Fruit fly (Drosophila melanogaster) whole organism, prepupa: ENCODE measurements around the gene CG11700.

Experiments used
- CG15336 ChIP-seq: fragments of 200-800 bp; sonication (Bioruptor generic); IDR thresholded peaks from 2 replicates; pipeline ENCODE4 v1.3.6; 2022; ENCODE audit warnings: missing biosample characterization, missing genetic modification characterization
- CG4318 ChIP-seq: fragments of 200-800 bp; sonication (Bioruptor generic); optimal IDR thresholded peaks from 3 replicates; lab custom pipeline; 2017; ENCODE audit warnings: missing biosample characterization, mild to moderate bottlenecking, missing genetic modification characterization
- pdm3 ChIP-seq: fragments of 200-800 bp; sonication (Bioruptor generic); optimal IDR thresholded peaks from 3 replicates; lab custom pipeline; 2016; ENCODE audit warnings: missing biosample characterization, missing genetic modification characterization

DNA sequence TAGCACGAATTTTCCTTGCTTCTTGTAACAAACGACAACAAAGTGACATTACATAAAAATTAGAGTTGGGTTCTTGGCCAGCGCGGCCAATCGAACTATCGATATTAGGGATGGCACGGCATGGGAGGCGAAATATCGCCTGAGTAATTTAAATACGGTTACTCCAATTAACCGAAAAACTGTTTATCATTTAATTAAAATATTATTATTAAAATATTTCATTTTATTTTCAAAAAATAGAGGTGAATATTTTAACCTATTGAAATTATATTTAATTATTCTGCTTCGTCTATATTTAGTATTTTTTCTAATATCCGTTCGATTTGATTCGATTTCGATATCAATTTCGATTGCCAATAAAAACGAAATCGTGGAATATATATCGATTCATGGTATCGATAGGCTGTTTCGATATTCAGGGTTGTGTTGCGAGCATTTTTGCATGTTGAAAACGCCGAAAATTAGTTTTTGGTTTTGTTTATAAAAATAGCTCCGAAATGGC, 27.9 kb downstream of the CG11700 start, which contains the start of the genes Rbcn-3A and Spx:
- TF ChIP-seq pdm3 (GFP tag; lab: Kevin White, UChicago) (no peak), CG4318 (GFP tag; lab: Kevin White, UChicago) (no peak), CG15336 (no peak)
